Fruit fly (Drosophila melanogaster) whole organism, embryonic: Measurements from ENCODE around the gene cup.
A peak's percentile ranks its signal among the peaks of the same experiment; 100 is the strongest.

Experiments
- Ada2b ChIP-seq: fragments of 200-800 bp; sonication (Bioruptor generic); IDR thresholded peaks from 2 replicates; pipeline ENCODE4 v1.3.6; 2022; ENCODE audit warnings: missing biosample characterization, missing genetic modification characterization
- Atf-2 ChIP-seq: fragments of 200-800 bp; sonication (Bioruptor generic); optimal IDR thresholded peaks from 2 replicates; lab custom pipeline; 2016; ENCODE audit warnings: missing biosample characterization, missing genetic modification characterization
- Atf6 ChIP-seq: fragments of 200-800 bp; sonication (Bioruptor generic); IDR thresholded peaks from 2 replicates; pipeline ENCODE4 v1.3.6; 2022; ENCODE audit warnings: missing biosample characterization, missing genetic modification characterization
- CG10543 ChIP-seq: fragments of 200-800 bp; sonication (Bioruptor generic); optimal IDR thresholded peaks from 3 replicates; lab custom pipeline; 2017; ENCODE audit warnings: missing biosample characterization, mild to moderate bottlenecking, missing genetic modification characterization, moderate library complexity
- CG12744 ChIP-seq: fragments of 200-800 bp; sonication (Bioruptor generic); optimal IDR thresholded peaks from 2 replicates; lab custom pipeline; 2016; ENCODE audit warnings: missing biosample characterization, missing genetic modification characterization
- CG13296 ChIP-seq: fragments of 200-800 bp; sonication (Bioruptor generic); optimal IDR thresholded peaks from 3 replicates; lab custom pipeline; 2018; ENCODE audit warnings: missing biosample characterization, mild to moderate bottlenecking, missing genetic modification characterization
- CG13624 ChIP-seq: fragments of 200-800 bp; sonication (Bioruptor generic); optimal IDR thresholded peaks from 2 replicates; lab custom pipeline; 2016; ENCODE audit warnings: missing biosample characterization, missing genetic modification characterization
- CG13894 ChIP-seq: fragments of 200-800 bp; sonication (Bioruptor generic); optimal IDR thresholded peaks from 3 replicates; lab custom pipeline; 2018; ENCODE audit warnings: missing biosample characterization, mild to moderate bottlenecking, missing genetic modification characterization, moderate library complexity
- CG17568 ChIP-seq: fragments of 200-800 bp; sonication (Bioruptor generic); optimal IDR thresholded peaks from 2 replicates; lab custom pipeline; 2018; ENCODE audit warnings: missing biosample characterization, mild to moderate bottlenecking, missing genetic modification characterization, moderate library complexity
- CG18262 ChIP-seq: fragments of 200-800 bp; optimal IDR thresholded peaks from 3 replicates; lab custom pipeline; 2019; ENCODE audit warnings: missing biosample characterization, mild to moderate bottlenecking, missing genetic modification characterization, moderate library complexity
- CG1832 ChIP-seq: fragments of 200-800 bp; sonication (Bioruptor generic); optimal IDR thresholded peaks from 2 replicates; lab custom pipeline; 2017; ENCODE audit warnings: missing biosample characterization, mild to moderate bottlenecking, missing genetic modification characterization, inconsistent platforms
- CG3065 ChIP-seq: fragments of 200-800 bp; sonication (Bioruptor generic); optimal IDR thresholded peaks from 2 replicates; lab custom pipeline; 2016; ENCODE audit warnings: missing biosample characterization, missing genetic modification characterization
- CG31388 ChIP-seq: fragments of 200-800 bp; sonication (Bioruptor generic); optimal IDR thresholded peaks from 2 replicates; lab custom pipeline; 2016; ENCODE audit warnings: missing biosample characterization, missing genetic modification characterization
- CG4328 ChIP-seq: fragments of 200-800 bp; sonication (Bioruptor generic); optimal IDR thresholded peaks from 3 replicates; lab custom pipeline; 2017; ENCODE audit warnings: missing biosample characterization, missing genetic modification reagents, missing genetic modification characterization
- CG4360 ChIP-seq: fragments of 200-800 bp; sonication (Bioruptor generic); IDR thresholded peaks from 2 replicates; pipeline ENCODE4 v1.3.6; 2022; ENCODE audit warnings: missing biosample characterization, missing genetic modification characterization
- CG43689 ChIP-seq: fragments of 200-800 bp; sonication (Bioruptor generic); IDR thresholded peaks from 2 replicates; pipeline ENCODE4 v1.3.6; 2022; ENCODE audit warnings: missing biosample characterization, missing genetic modification characterization
- CG4404 ChIP-seq: fragments of 200-800 bp; sonication (Bioruptor generic); IDR thresholded peaks from 2 replicates; pipeline ENCODE4 v1.3.6; 2022; ENCODE audit warnings: missing biosample characterization, missing genetic modification characterization
- CTCF ChIP-seq: fragments of 200-800 bp; sonication (Bioruptor generic); optimal IDR thresholded peaks from 2 replicates; lab custom pipeline; 2017; ENCODE audit warnings: missing biosample characterization, mild to moderate bottlenecking, missing genetic modification characterization, moderate library complexity
- Dp ChIP-seq: fragments of 200-800 bp; sonication (Bioruptor generic); optimal IDR thresholded peaks from 2 replicates; lab custom pipeline; 2018; ENCODE audit warnings: missing biosample characterization, mild to moderate bottlenecking, missing genetic modification characterization, moderate library complexity
- Dref ChIP-seq: fragments of 200-800 bp; sonication (Bioruptor generic); IDR thresholded peaks from 2 replicates; pipeline ENCODE4 v1.3.6; 2022; ENCODE audit warnings: missing biosample characterization, missing genetic modification characterization
- HmgD ChIP-seq: fragments of 200-800 bp; sonication (Bioruptor generic); optimal IDR thresholded peaks from 3 replicates; lab custom pipeline; 2016; ENCODE audit warnings: missing biosample characterization, missing genetic modification characterization
- Hmx ChIP-seq: fragments of 200-800 bp; sonication (Bioruptor generic); optimal IDR thresholded peaks from 2 replicates; lab custom pipeline; 2016; ENCODE audit warnings: missing biosample characterization, missing genetic modification characterization
- Jarid2 ChIP-seq: fragments of 200-800 bp; sonication (Bioruptor generic); optimal IDR thresholded peaks from 3 replicates; lab custom pipeline; 2017; ENCODE audit warnings: mild to moderate bottlenecking, missing biosample characterization, missing genetic modification reagents, missing genetic modification characterization
- MESR4 ChIP-seq: fragments of 200-800 bp; sonication (Bioruptor generic); optimal IDR thresholded peaks from 2 replicates; lab custom pipeline; 2018; ENCODE audit warnings: missing biosample characterization, mild to moderate bottlenecking, missing genetic modification characterization, moderate library complexity
- MTF-1 ChIP-seq: fragments of 200-800 bp; sonication (Bioruptor generic); optimal IDR thresholded peaks from 2 replicates; lab custom pipeline; 2018; ENCODE audit warnings: missing biosample characterization, mild to moderate bottlenecking, missing genetic modification characterization, borderline replicate concordance
- Meics ChIP-seq: fragments of 200-800 bp; sonication (Bioruptor generic); optimal IDR thresholded peaks from 2 replicates; lab custom pipeline; 2017; ENCODE audit warnings: missing biosample characterization, mild to moderate bottlenecking, missing genetic modification characterization
- Nf-YC ChIP-seq: fragments of 200-800 bp; optimal IDR thresholded peaks from 3 replicates; lab custom pipeline; 2019; ENCODE audit warnings: missing biosample characterization, mild to moderate bottlenecking, missing genetic modification characterization, moderate library complexity
- Opbp ChIP-seq: fragments of 200-800 bp; sonication (Bioruptor generic); IDR thresholded peaks from 3 replicates; pipeline ENCODE4 v1.3.6; 2022; ENCODE audit warnings: missing biosample characterization, missing genetic modification characterization; ENCODE audit not compliant: partially characterized antibody
- Rfx ChIP-seq: fragments of 200-800 bp; sonication (Bioruptor generic); IDR thresholded peaks from 2 replicates; pipeline ENCODE4 v1.3.6; 2022; ENCODE audit warnings: missing biosample characterization, missing genetic modification characterization
- Side ChIP-seq: fragments of 200-800 bp; sonication (Bioruptor generic); optimal IDR thresholded peaks from 2 replicates; lab custom pipeline; 2016; ENCODE audit warnings: missing biosample characterization, missing genetic modification characterization
- Sry-β ChIP-seq: fragments of 200-800 bp; sonication (Bioruptor generic); optimal IDR thresholded peaks from 2 replicates; lab custom pipeline; 2018; ENCODE audit warnings: missing biosample characterization, mild to moderate bottlenecking, missing genetic modification characterization, moderate library complexity
- Ssrp ChIP-seq: fragments of 200-800 bp; sonication (Bioruptor generic); optimal IDR thresholded peaks from 2 replicates; lab custom pipeline; 2018; ENCODE audit warnings: missing biosample characterization, mild to moderate bottlenecking, missing genetic modification characterization, moderate library complexity
- Taf1 ChIP-seq: fragments of 200-800 bp; sonication (Bioruptor generic); IDR thresholded peaks from 2 replicates; pipeline ENCODE4 v1.3.6; 2022; ENCODE audit warnings: missing biosample characterization, missing genetic modification characterization
- Trl ChIP-seq, 3 experiments: fragments of >200 bp in 2 of 3; fragments of 200-800 bp in 1 of 3; sonication (Bioruptor generic) in 1 of 3; optimal IDR thresholded peaks; 2 replicates in 1 of 3; 3 replicates in 2 of 3; lab custom pipeline; 2016 to 2017; ENCODE audit warnings: missing biosample characterization in 1 of 3, missing genetic modification characterization in 1 of 3
- Usf ChIP-seq: fragments of 200-800 bp; sonication (Bioruptor generic); optimal IDR thresholded peaks from 2 replicates; lab custom pipeline; 2017; ENCODE audit warnings: missing genotype, missing biosample characterization, missing genetic modification characterization
- ab ChIP-seq: fragments of 200-800 bp; sonication (Bioruptor generic); optimal IDR thresholded peaks from 2 replicates; lab custom pipeline; 2016; ENCODE audit warnings: missing biosample characterization, missing genetic modification characterization
- aop ChIP-seq: fragments of 200-800 bp; sonication (Bioruptor generic); IDR thresholded peaks from 2 replicates; pipeline ENCODE4 v1.3.6; 2022; ENCODE audit warnings: missing biosample characterization, missing genetic modification characterization
- br ChIP-seq: fragments of >200 bp; optimal IDR thresholded peaks from 2 replicates; lab custom pipeline; 2017
- bsh ChIP-seq, 2 experiments: fragments of 200-800 bp; sonication (Bioruptor generic); optimal IDR thresholded peaks; 2 replicates each; lab custom pipeline; 2017 to 2018; ENCODE audit warnings: mild to moderate bottlenecking in 2 of 2, missing biosample characterization in 2 of 2, missing genetic modification characterization in 2 of 2, moderate library complexity in 1 of 2
- cg ChIP-seq: fragments of 200-800 bp; sonication (Bioruptor generic); optimal IDR thresholded peaks from 3 replicates; lab custom pipeline; 2019; ENCODE audit warnings: missing biosample characterization, mild to moderate bottlenecking, missing genetic modification characterization, moderate library complexity
- croc ChIP-seq: fragments of 200-800 bp; sonication (Bioruptor generic); conservative IDR thresholded peaks from 3 replicates; pipeline ENCODE4 v1.3.6; 2022; ENCODE audit warnings: missing biosample characterization, missing genetic modification characterization
- jumu ChIP-seq: fragments of 200-800 bp; sonication (Bioruptor generic); optimal IDR thresholded peaks from 3 replicates; lab custom pipeline; 2016; ENCODE audit warnings: missing biosample characterization, missing genetic modification characterization
- ken ChIP-seq: fragments of 200-800 bp; sonication (Bioruptor generic); IDR thresholded peaks from 3 replicates; pipeline ENCODE4 v1.3.6; 2022; ENCODE audit warnings: missing biosample characterization, missing genetic modification characterization
- odd ChIP-seq: fragments of 200-800 bp; sonication (Bioruptor generic); optimal IDR thresholded peaks from 2 replicates; lab custom pipeline; 2017; ENCODE audit warnings: missing biosample characterization, mild to moderate bottlenecking, missing genetic modification characterization
- otp ChIP-seq: fragments of 200-800 bp; sonication (Bioruptor generic); IDR thresholded peaks from 3 replicates; pipeline ENCODE4, ENCODE4 v1.3.6; 2022; ENCODE audit warnings: missing biosample characterization, missing genetic modification characterization
- pros ChIP-seq: fragments of 200-800 bp; sonication (Bioruptor generic); optimal IDR thresholded peaks from 3 replicates; lab custom pipeline; 2019; ENCODE audit warnings: missing biosample characterization, mild to moderate bottlenecking, missing genetic modification characterization, moderate library complexity
- pum ChIP-seq: fragments of 200-800 bp; sonication (Bioruptor generic); optimal IDR thresholded peaks from 2 replicates; lab custom pipeline; 2016; ENCODE audit warnings: missing biosample characterization, missing genetic modification characterization
- pzg ChIP-seq: fragments of 200-800 bp; sonication (Bioruptor generic); optimal IDR thresholded peaks from 3 replicates; lab custom pipeline; 2018; ENCODE audit warnings: missing biosample characterization, mild to moderate bottlenecking, missing genetic modification characterization, moderate library complexity
- tin ChIP-seq: fragments of 200-800 bp; sonication (Bioruptor generic); optimal IDR thresholded peaks from 3 replicates; lab custom pipeline; 2016; ENCODE audit warnings: missing biosample characterization, missing genetic modification characterization
- tx ChIP-seq: fragments of 200-800 bp; sonication (Bioruptor generic); optimal IDR thresholded peaks from 2 replicates; lab custom pipeline; 2016; ENCODE audit warnings: missing biosample characterization, missing genetic modification characterization
- wdn ChIP-seq: fragments of 200-800 bp; sonication (Bioruptor generic); IDR thresholded peaks from 2 replicates; pipeline ENCODE4 v1.3.6; 2022; ENCODE audit warnings: missing biosample characterization, missing genetic modification characterization

The cup gene

DNA sequence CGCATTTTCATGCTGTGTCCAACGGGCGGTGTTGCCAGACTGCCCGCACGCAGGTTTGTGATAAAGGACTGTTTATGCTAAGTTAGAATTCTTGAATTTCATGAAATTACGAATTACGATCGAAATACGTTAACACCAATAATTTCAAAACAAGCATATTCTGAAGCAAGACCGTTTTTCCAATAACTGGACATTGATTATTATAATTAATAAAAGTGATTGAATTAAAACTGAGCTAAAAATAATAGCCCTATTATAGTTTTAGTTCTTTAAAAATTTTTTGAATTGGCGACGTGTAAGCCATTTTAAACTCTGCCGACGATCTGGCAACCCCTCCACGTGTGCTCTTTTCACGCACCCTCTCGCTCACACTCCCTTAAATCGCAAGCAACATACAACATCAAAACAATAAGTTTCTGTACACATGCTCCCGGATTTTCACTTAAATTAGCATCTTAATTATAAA lies 15.3 kb upstream of the cup start (continued):
- TF ChIP-seq ken (GFP tag; lab: Robert Waterston, UW) = peak; percentile 92
- TF ChIP-seq CG13296 (GFP tag; lab: Kevin White, UChicago) = peak; percentile 97
- no peak for TF ChIP-seq aop (GFP tag; lab: Robert Waterston, UW)
- TF ChIP-seq Usf (GFP tag; lab: Kevin White, UChicago) = peak; percentile 91
- peak; percentile 88 for TF ChIP-seq croc (GFP tag; lab: Robert Waterston, UW)
- peak; percentile 96 for TF ChIP-seq tin (GFP tag; lab: Kevin White, UChicago)
- peak; percentile 96 for TF ChIP-seq CG4328
- peak; percentile 97 for TF ChIP-seq CG10543 (GFP tag; lab: Kevin White, UChicago)
- TF ChIP-seq CG13894 (tag; lab: Kevin White, UChicago) = peak; percentile 94
- no peak for TF ChIP-seq Opbp (GFP tag; lab: Robert Waterston, UW)
- peak; percentile 97 for TF ChIP-seq Meics
- peak; percentile 84 for TF ChIP-seq CG43689 (GFP tag; lab: Robert Waterston, UW)
- peak; percentile 88 for TF ChIP-seq Side (GFP tag; lab: Kevin White, UChicago)
- peak; percentile 23 for TF ChIP-seq Dp
- peak; percentile 36 for TF ChIP-seq pzg (GFP tag; lab: Kevin White, UChicago)
- TF ChIP-seq CG12744 (GFP tag; lab: Kevin White, UChicago) = peak; percentile 92
- TF ChIP-seq CG4360 (GFP tag; lab: Robert Waterston, UW) = no peak; the same call in 1 of the 2 replicates
- TF ChIP-seq MESR4 = peak; percentile 3
- peak; percentile 86 for TF ChIP-seq Hmx (GFP tag; lab: Kevin White, UChicago)
- peak; percentile 83 for TF ChIP-seq wdn (GFP tag; lab: Robert Waterston, UW)
- TF ChIP-seq Nf-YC (tag; lab: Kevin White, UChicago) = peak; percentile 89
- peak; percentile 94 for TF ChIP-seq Rfx (GFP tag; lab: Robert Waterston, UW)
- TF ChIP-seq odd (GFP tag; lab: Kevin White, UChicago) = peak; percentile 94
- peak; percentile 95 for TF ChIP-seq CG18262 (tag; lab: Kevin White, UChicago)
- peak; percentile 77 for TF ChIP-seq CG31388 (GFP tag; lab: Kevin White, UChicago)
- TF ChIP-seq CG13624 (GFP tag; lab: Kevin White, UChicago) = peak; percentile 90
- peak; percentile 77 to 92 for TF ChIP-seq bsh (GFP tag; optimal IDR thresholded peaks at IDR 0.05; lab: Kevin White, UChicago)
- TF ChIP-seq MTF-1 (GFP tag; lab: Kevin White, UChicago) = peak; percentile 82
- TF ChIP-seq CG3065 (GFP tag; lab: Kevin White, UChicago) = peak; percentile 90
- TF ChIP-seq CG1832 (GFP tag; lab: Kevin White, UChicago) = no peak
- no peak for TF ChIP-seq br (lab: Kevin White, UChicago)
- TF ChIP-seq Sry-β (GFP tag; lab: Kevin White, UChicago) = peak; percentile 46
- TF ChIP-seq tx (GFP tag; lab: Kevin White, UChicago) = peak; percentile 89
- TF ChIP-seq Jarid2 = peak; percentile 77
- no peak for TF ChIP-seq Dref (GFP tag; lab: Robert Waterston, UW)
- peak; percentile 67 for TF ChIP-seq ab (GFP tag; lab: Kevin White, UChicago)
- peak; percentile 52 to 74 for TF ChIP-seq Trl (optimal IDR thresholded peaks at IDR 0.05; lab: Kevin White, UChicago)
- peak; percentile 93 for TF ChIP-seq Trl (GFP tag; optimal IDR thresholded peaks at IDR 0.05; lab: Kevin White, UChicago)
- TF ChIP-seq CTCF (GFP tag; lab: Kevin White, UChicago) = peak; percentile 61
- TF ChIP-seq cg (GFP tag; lab: Kevin White, UChicago) = no peak
- TF ChIP-seq Ssrp (tag; lab: Kevin White, UChicago) = peak; percentile 96
- peak; percentile 96 for TF ChIP-seq Atf6 (GFP tag; lab: Robert Waterston, UW)
- peak; percentile 88 for TF ChIP-seq CG4404 (GFP tag; lab: Robert Waterston, UW)
- peak; percentile 91 for TF ChIP-seq pum (GFP tag; lab: Kevin White, UChicago)
- TF ChIP-seq otp (GFP tag; lab: Robert Waterston, UW) = peak; percentile 82
- peak; percentile 84 for TF ChIP-seq Taf1 (GFP tag; lab: Robert Waterston, UW)
- peak; percentile 87 for TF ChIP-seq CG17568 (GFP tag; lab: Kevin White, UChicago)
- TF ChIP-seq HmgD (GFP tag; lab: Kevin White, UChicago) = no peak
- peak; percentile 88 for TF ChIP-seq jumu (GFP tag; lab: Kevin White, UChicago)
- peak; percentile 33 for TF ChIP-seq pros (GFP tag; lab: Kevin White, UChicago)
- peak; percentile 87 for TF ChIP-seq Atf-2 (GFP tag; lab: Kevin White, UChicago)
- peak; percentile 91 for TF ChIP-seq Ada2b (GFP tag; lab: Robert Waterston, UW)
